Worm (Caenorhabditis elegans) whole organism, young adult: ENCODE measurements around the gene uba-1.

Experiments used
- B0035.1 ChIP-seq: sonication (generic microtip); optimal IDR thresholded peaks from 2 replicates; lab custom pipeline; 2016; ENCODE audit warnings: missing genetic modification characterization, mild to moderate bottlenecking, missing compliant biosample characterization, missing genotype, missing genetic modification reagents
- K12H6.12 ChIP-seq: fragments of 200-800 bp; sonication (Bioruptor generic); optimal IDR thresholded peaks from 2 replicates; lab custom pipeline; 2018; ENCODE audit warnings: mild to moderate bottlenecking, missing genetic modification characterization, missing compliant biosample characterization
- ama-1 ChIP-seq, 3 experiments: fragments of 150-350 bp in 1 of 3; sonication (generic microtip) in 2 of 3; optimal IDR thresholded peaks; 2 replicates each; lab custom pipeline; 2014 to 2018; ENCODE audit warnings: missing biosample characterization in 2 of 3, missing genetic modification characterization in 2 of 3, missing genetic modification reagents in 2 of 3
- attf-5 ChIP-seq: fragments of 200-800 bp; sonication (Bioruptor generic); optimal IDR thresholded peaks from 2 replicates; lab custom pipeline; 2018; ENCODE audit warnings: mild to moderate bottlenecking, missing genetic modification characterization, missing compliant biosample characterization
- ceh-27 ChIP-seq: fragments of 200-800 bp; sonication (Bioruptor generic); optimal IDR thresholded peaks from 2 replicates; lab custom pipeline; 2018; ENCODE audit warnings: mild to moderate bottlenecking, missing genetic modification characterization, moderate library complexity, missing compliant biosample characterization
- egrh-3 ChIP-seq: fragments of 200-800 bp; sonication (Bioruptor generic); IDR thresholded peaks from 2 replicates; pipeline ENCODE4 v1.3.6; 2022; ENCODE audit warnings: missing genetic modification reagents, missing genetic modification characterization, missing compliant biosample characterization
- madf-8 ChIP-seq: fragments of 200-800 bp; sonication (Bioruptor generic); conservative IDR thresholded peaks from 2 replicates; pipeline ENCODE4 v1.3.6; 2022; ENCODE audit warnings: missing genetic modification reagents, missing genetic modification characterization, missing compliant biosample characterization
- mes-4 ChIP-seq: sonication (generic microtip); optimal IDR thresholded peaks from 2 replicates; lab custom pipeline; 2016; ENCODE audit warnings: missing genotype, missing genetic modification characterization, missing compliant biosample characterization
- pbrm-1 ChIP-seq: fragments of 200-800 bp; sonication (Bioruptor generic); IDR thresholded peaks from 2 replicates; pipeline ENCODE4 v1.3.6; 2022; ENCODE audit warnings: missing genetic modification reagents, missing genetic modification characterization, missing compliant biosample characterization
- pha-4 ChIP-seq: fragments of 150-350 bp; sonication (generic microtip); optimal IDR thresholded peaks from 2 replicates; lab custom pipeline; 2014; ENCODE audit warnings: missing biosample characterization, missing genetic modification reagents, missing genetic modification characterization
- unc-130 ChIP-seq: sonication (generic microtip); optimal IDR thresholded peaks from 2 replicates; lab custom pipeline; 2016; ENCODE audit warnings: missing genetic modification reagents, missing genetic modification characterization, missing compliant biosample characterization

ce11 chrIV:10036966-10037365 is 42.2 kb upstream of the uba-1 start, which contains the start of gene F44D12.10:
- TF ChIP-seq attf-5 (GFP tag; lab: Kevin White, UChicago) = no peak
- no peak for TF ChIP-seq egrh-3 (GFP tag; lab: Robert Waterston, UW)
- no peak for TF ChIP-seq madf-8
- no peak for TF ChIP-seq pha-4
- TF ChIP-seq K12H6.12 (tag; lab: Kevin White, UChicago) = no peak
- no peak for TF ChIP-seq B0035.1
- no peak for TF ChIP-seq ama-1 (optimal IDR thresholded peaks at IDR 0.05; lab: Kevin White, UChicago)
- TF ChIP-seq ama-1 (GFP tag; optimal IDR thresholded peaks at IDR 0.05; lab: Kevin White, UChicago) = no peak
- no peak for TF ChIP-seq ceh-27
- no peak for TF ChIP-seq mes-4 (tag; lab: Kevin White, UChicago)
- TF ChIP-seq unc-130 (GFP tag; lab: Kevin White, UChicago) = no peak
- no peak for TF ChIP-seq pbrm-1 (GFP tag; lab: Robert Waterston, UW)
